Worm (Caenorhabditis elegans): ENCODE measurements around the gene pccb-1.

pccb-1 gene

DNA sequence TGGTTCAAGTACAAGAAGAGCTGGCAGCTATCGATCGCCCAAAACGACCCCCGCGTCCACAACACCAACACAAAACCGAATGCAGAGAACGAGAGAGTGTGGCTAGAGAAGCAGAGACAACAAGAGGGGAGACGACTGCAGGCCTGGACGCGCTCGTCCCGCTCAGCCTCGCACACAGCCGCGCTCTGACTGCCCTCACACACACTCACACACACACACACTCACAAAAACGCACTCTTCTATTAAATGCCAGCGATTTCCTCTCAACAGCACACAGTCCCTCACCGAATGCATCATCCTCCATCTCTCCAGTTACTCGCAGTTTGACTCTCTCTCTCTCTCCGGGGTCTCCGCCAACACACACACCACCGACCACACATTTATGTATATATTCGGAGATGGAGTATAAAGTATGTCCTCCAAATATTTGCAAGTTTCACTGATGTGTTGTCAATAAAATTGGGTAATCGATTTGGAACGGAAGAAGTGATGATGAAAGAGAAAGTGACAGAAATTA, 38.3 kb downstream of the pccb-1 start:
- TF ChIP-seq Y75B8A.6 (GFP tag; IDR thresholded peaks at IDR 0.05) (0 out of 2 replicates have a peak, but pooled peaks have one; percentile 67), dmd-6 (GFP tag; IDR thresholded peaks at IDR 0.05) (peak; percentile 87), mep-1 (tag; optimal IDR thresholded peaks at IDR 0.05) (peak; percentile 98), fkh-10 (GFP tag; optimal IDR thresholded peaks at IDR 0.05) (peak; percentile 91), jun-1 (tag; optimal IDR thresholded peaks at IDR 0.05) (peak; percentile 39), arid-1 (GFP tag; conservative IDR thresholded peaks at IDR 0.05) (peak; percentile 73; the same call in 1 of the 2 replicates), egl-43 (GFP tag; IDR thresholded peaks at IDR 0.05) (no peak), aha-1 (tag) (peak; percentile 98), rbr-2 (tag; optimal IDR thresholded peaks at IDR 0.05) (peak; percentile 97), ztf-7 (tag; optimal IDR thresholded peaks at IDR 0.05) (peak; percentile 24), F44E2.7 (GFP tag; IDR thresholded peaks at IDR 0.05) (0 out of 2 replicates have a peak, but pooled peaks have one; percentile 3), egl-27 (tag; optimal IDR thresholded peaks at IDR 0.05) (no peak), ztf-11 (tag; optimal IDR thresholded peaks at IDR 0.05) (no peak), nhr-77 (tag; optimal IDR thresholded peaks at IDR 0.05) (peak; percentile 68), daf-16 (GFP tag; optimal IDR thresholded peaks at IDR 0.05) (peak; percentile 41 to 66), daf-16 (tag; optimal IDR thresholded peaks at IDR 0.05) (peak; percentile 64), nhr-6 (tag; optimal IDR thresholded peaks at IDR 0.05) (peak; percentile 83), ceh-44 (GFP tag; IDR thresholded peaks at IDR 0.05) (0 out of 2 replicates have a peak, but pooled peaks have one; percentile 26), tag-97 (GFP tag; IDR thresholded peaks at IDR 0.05) (peak; percentile 65; the same call in 1 of the 2 replicates), snpc-1.2 (GFP tag; IDR thresholded peaks at IDR 0.05) (no peak), mdl-1 (tag; optimal IDR thresholded peaks at IDR 0.05) (peak; percentile 85 to 90), ceh-20 (GFP tag; IDR thresholded peaks at IDR 0.05) (peak; percentile 90), nhr-102 (tag; optimal IDR thresholded peaks at IDR 0.05) (peak; percentile 83), nhr-11 (tag; optimal IDR thresholded peaks at IDR 0.05) (peak; percentile 91), ceh-82 (tag; optimal IDR thresholded peaks at IDR 0.05) (no peak), zip-2 (tag; optimal IDR thresholded peaks at IDR 0.05) (peak; percentile 23), fos-1 (tag; optimal IDR thresholded peaks at IDR 0.05) (no peak), set-16 (GFP tag; IDR thresholded peaks at IDR 0.05) (peak; percentile 95), F49E8.2 (tag; optimal IDR thresholded peaks at IDR 0.05; ENCODE audit: borderline replicate concordance) (no peak), Y5F2A.4 (GFP tag; optimal IDR thresholded peaks at IDR 0.05) (no peak), nhr-28 (tag; optimal IDR thresholded peaks at IDR 0.05) (peak; percentile 91), dpl-1 (GFP tag; optimal IDR thresholded peaks at IDR 0.05) (peak; percentile 41), ceh-62 (tag; optimal IDR thresholded peaks at IDR 0.05) (no peak), madf-5 (GFP tag; IDR thresholded peaks at IDR 0.05) (no peak), lin-15B (tag; optimal IDR thresholded peaks at IDR 0.05) (no peak), hif-1 (tag; optimal IDR thresholded peaks at IDR 0.05) (peak; percentile 73 to 95), spr-3 (GFP tag; optimal IDR thresholded peaks at IDR 0.05) (peak; percentile 36), nhr-111 (GFP tag; optimal IDR thresholded peaks at IDR 0.05) (peak; percentile 28), lin-38 (GFP tag; IDR thresholded peaks at IDR 0.05) (peak; percentile 69), daf-12 (tag; optimal IDR thresholded peaks at IDR 0.05) (no peak), cey-2 (tag; optimal IDR thresholded peaks at IDR 0.05; ENCODE audit: borderline replicate concordance, insufficient read depth) (no peak), unc-62 (GFP tag; optimal IDR thresholded peaks at IDR 0.05 in 1 of 2) (peak in 1 of 2 experiments; percentile 100), unc-62 (tag; optimal IDR thresholded peaks at IDR 0.05) (no peak), aly-2 (tag; optimal IDR thresholded peaks at IDR 0.05) (no peak), vab-7 (GFP tag; IDR thresholded peaks at IDR 0.05) (peak; percentile 66), attf-4 (tag; optimal IDR thresholded peaks at IDR 0.05) (peak; percentile 16), nhr-48 (tag; optimal IDR thresholded peaks at IDR 0.05) (peak; percentile 84), pqm-1 (tag; optimal IDR thresholded peaks at IDR 0.05) (peak; percentile 13), saeg-2 (GFP tag; IDR thresholded peaks at IDR 0.05) (peak; percentile 64; the same call in 1 of the 2 replicates), D1046.2 (GFP tag; IDR thresholded peaks at IDR 0.05) (no peak), R02D3.7 (tag; optimal IDR thresholded peaks at IDR 0.05) (no peak), ceh-32 (tag; optimal IDR thresholded peaks at IDR 0.05; ENCODE audit: poor library complexity) (peak; percentile 56)
